Fruit fly (Drosophila melanogaster) S2 (cell line): Measurements from ENCODE around the gene sina.
A peak's percentile ranks its signal among the peaks of the same experiment; 100 is the strongest.

Source experiments
- CG8478 ChIP-seq: fragments of >200 bp; optimal IDR thresholded peaks from 2 replicates; lab custom pipeline; 2018
- CTCF ChIP-seq, 2 experiments: fragments of >200 bp; optimal IDR thresholded peaks; 2 replicates each; lab custom pipeline; 2018

The sina gene

DNA sequence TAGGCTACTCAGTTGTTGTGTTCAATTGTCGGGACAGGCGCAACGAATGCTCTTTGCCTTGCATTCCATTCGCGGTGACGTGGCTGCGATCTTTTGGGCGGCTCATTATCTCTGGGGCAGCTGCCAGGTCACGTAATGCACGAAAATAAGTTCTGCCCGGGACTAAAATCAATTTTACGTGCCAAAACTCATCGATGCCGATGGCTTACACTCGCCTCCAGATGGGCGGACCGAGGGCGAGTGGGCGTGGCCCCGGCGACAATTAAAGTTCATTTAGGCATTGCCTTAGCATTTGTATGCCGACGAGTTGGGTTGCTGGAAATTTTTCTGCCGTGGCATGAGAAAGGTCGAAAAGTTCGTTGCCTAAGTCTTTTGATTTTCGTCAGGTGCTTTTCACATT lies 16.8 kb upstream of the sina start:
- TF ChIP-seq CG8478 (lab: Kevin White, UChicago) = no peak
- no peak for TF ChIP-seq CTCF (optimal IDR thresholded peaks at IDR 0.05; lab: Kevin White, UChicago)

dm6 chr3L:16840540-16840939 lies 13.0 kb upstream of the sina start:
- TF ChIP-seq CTCF (optimal IDR thresholded peaks at IDR 0.05; lab: Kevin White, UChicago) = no peak
- TF ChIP-seq CG8478 (lab: Kevin White, UChicago) = no peak

DNA sequence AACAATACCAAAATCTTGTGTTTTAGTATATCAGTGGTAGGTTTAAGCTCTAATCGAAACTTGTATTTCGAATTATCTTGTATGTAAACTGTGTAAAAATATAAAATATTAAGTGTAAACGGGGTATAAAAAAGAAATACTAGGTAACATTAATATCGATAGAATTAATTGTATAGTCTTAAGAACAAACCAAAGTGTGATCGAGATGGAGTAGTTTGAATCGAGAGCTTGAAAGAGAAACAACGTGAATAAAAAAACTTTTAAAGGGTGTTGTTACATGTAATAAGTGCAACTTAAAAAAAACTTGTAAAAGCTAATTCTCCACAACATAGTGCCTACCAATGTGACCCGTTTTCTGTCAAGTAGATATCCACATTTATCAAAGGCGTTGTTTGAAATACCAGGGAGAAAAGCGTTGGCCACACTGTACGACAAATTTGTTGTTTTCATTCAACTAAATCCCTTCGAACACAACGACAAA lies 11.4 kb upstream of the sina start, which contains the start of gene TSG101:
Gene TSG101 (plus strand): TSS at position 208 of the 481 bp plus-strand sequence.
- no peak for TF ChIP-seq CG8478 (lab: Kevin White, UChicago)
- TF ChIP-seq CTCF (optimal IDR thresholded peaks at IDR 0.05; lab: Kevin White, UChicago) = peak in 1 of 2 experiments; percentile 18

dm6 chr3L:16842952-16843351 lies 10.6 kb upstream of the sina start:
- no peak for TF ChIP-seq CTCF (optimal IDR thresholded peaks at IDR 0.05; lab: Kevin White, UChicago)
- no peak for TF ChIP-seq CG8478 (lab: Kevin White, UChicago)

DNA sequence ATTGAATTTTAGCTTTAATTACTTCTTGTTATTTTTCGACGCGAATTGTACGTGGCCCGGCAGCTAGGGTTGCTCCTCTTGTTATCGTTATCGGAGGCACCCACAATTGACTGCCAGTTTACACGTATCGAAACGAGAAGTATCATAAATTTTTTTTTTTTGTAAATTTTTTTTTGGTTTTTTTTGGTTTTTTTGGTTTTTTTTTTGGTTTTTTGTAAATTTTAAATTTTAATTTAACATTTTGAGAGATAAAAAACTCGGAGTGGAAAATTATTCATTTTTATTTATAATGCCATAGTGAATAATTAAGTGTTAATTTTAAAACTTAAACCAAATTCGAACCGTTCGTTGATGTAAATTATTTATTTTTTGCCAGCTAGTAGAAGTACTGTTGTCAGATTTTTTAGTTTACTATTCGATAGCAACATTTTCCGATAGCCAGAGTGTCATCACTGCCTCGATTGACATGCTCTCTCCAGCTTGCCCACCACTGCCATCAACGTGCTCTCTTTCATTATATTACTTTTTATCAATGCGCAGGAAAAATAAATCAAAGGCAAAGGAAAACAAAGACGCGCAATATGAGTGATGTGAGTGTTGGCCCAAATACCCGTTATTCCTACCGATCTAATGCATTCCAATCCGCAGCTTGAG lies 8.5 kb upstream of the sina start, which contains the start of the genes kud and Zcchc7:
Gene kud (minus strand): TSS at position 72 of the 654 bp plus-strand sequence.
Gene Zcchc7 (plus strand): TSS at position 467 of the 654 bp plus-strand sequence.
- TF ChIP-seq CG8478 (lab: Kevin White, UChicago) = no peak
- TF ChIP-seq CTCF (optimal IDR thresholded peaks at IDR 0.05; lab: Kevin White, UChicago) = no peak

DNA sequence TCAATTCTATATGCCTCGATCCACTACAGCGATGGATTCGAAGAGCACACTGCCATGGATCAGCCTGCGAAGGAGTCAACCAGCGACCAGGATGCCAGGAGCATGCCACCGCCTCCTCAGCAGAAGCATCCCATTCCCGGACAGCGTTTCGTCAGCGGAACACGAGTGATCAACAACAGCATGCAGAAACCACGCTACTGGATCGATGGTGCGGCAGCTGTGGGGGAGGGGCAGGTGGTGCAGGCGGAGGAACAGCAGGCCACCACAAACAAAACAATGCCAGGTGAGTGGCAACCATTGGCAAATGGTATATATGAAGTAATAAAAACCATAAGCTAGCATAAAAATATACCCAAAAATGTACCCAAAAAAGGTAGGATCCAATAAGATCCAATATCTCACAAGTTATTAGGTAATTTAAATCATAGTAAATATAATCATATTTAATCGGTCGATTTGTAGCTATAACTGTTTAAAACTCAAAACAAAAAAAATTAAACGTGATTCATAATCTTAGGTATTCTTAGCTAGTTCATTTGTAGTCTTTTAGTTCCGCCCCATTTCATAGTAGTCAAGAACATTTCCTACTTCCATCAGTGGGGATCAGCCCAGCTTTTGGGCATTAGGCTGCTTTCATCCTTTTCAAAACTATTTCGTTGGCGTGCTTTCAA lies 7.8 kb upstream of the sina start, which contains the start of gene CG32161:
Gene CG32161 (plus strand): TSS at position 621 of the 671 bp plus-strand sequence.
- TF ChIP-seq CG8478 (lab: Kevin White, UChicago) (no peak), CTCF (optimal IDR thresholded peaks at IDR 0.05; lab: Kevin White, UChicago) (no peak)

dm6 chr3L:16851566-16851965 lies 2.0 kb upstream of the sina start:
- TF ChIP-seq CG8478 (lab: Kevin White, UChicago) (no peak), CTCF (optimal IDR thresholded peaks at IDR 0.05; lab: Kevin White, UChicago) (no peak)

DNA sequence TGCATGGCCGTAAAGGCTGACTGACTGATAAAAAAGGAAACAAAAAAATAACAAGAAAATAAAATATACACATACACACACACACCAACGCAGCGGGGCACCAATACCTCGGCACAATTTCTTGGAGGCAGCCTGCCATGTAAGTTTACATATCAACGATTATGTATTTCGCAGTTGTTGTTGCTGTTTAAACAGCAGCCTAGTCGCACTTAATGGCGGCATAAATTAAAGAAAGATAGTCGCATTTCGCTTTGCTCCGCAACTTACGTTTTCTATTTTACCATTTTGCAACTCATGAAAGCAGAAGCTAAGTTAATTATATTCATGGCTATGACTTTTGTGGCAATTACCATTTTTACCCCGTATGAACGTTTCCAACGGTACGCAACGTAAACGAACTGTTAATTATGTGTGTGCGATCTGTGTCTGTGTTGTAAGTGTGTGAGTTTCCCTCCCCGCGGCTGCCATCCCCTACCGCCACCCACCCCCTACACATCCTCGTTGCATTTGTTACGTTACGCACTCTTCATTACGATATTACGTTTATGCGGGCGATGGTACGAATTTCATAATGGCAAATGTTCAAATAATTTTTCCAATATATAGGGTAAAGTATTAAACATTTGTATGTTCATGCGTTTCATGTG lies 959 bp downstream of the sina start:
- no peak for TF ChIP-seq CG8478 (lab: Kevin White, UChicago)

- TF ChIP-seq CTCF (optimal IDR thresholded peaks at IDR 0.05; lab: Kevin White, UChicago) (no peak), CG8478 (lab: Kevin White, UChicago) (no peak)
Observed at dm6 chr3L:16855287-16855686, 1.7 kb downstream of the sina start.

DNA sequence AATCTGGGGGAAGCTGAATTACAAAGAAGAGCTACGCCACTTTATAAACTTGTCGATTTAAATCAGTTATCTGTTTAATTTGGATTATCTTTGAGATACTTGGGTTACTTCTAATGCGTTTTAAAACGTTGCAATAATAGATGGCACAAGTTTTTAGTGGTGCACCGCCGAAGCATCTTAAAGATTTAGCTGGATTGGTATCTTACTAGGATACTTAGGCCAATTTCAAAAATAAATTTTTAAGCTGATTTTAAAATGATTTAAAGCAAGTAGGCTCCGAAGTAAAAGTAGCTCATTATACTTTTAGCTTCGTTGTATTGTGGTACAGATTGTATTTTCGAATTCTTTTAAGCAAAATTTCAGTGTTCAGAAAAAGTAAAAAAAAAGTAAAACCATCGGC lies 5.2 kb downstream of the sina start, which contains the start of gene sinah:
Gene sinah (plus strand): TSS at position 301 of the 400 bp plus-strand sequence.
- no peak for TF ChIP-seq CTCF (optimal IDR thresholded peaks at IDR 0.05; lab: Kevin White, UChicago)
- TF ChIP-seq CG8478 (lab: Kevin White, UChicago) = no peak

DNA sequence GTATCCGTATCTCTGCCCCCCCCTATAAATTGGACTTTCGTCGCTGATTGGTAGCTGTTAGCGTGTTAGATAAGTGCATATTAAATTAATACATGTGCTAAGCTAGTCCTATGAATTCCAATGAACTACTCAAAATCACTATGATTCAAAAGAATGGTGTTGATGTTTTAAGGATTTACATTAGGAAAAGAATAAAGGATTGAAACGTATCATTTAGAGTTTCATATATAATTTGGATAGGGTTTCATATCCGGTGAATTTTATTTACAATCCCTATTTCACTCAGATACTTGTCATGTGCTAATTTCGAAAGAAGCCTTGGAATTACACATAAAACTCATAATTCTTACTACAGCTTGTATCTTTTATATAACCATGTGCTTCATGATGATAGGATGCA lies 6.8 kb downstream of the sina start, which contains the start of gene CG13029:
Gene CG13029 (plus strand): TSS at position 301 of the 400 bp plus-strand sequence.
- TF ChIP-seq CTCF (optimal IDR thresholded peaks at IDR 0.05; lab: Kevin White, UChicago) = no peak

dm6 chr3L:16860879-16861278 lies 7.3 kb downstream of the sina start:
- TF ChIP-seq CG8478 (lab: Kevin White, UChicago) (no peak), CTCF (optimal IDR thresholded peaks at IDR 0.05; lab: Kevin White, UChicago) (peak in 1 of 2 experiments; percentile 2)

dm6 chr3L:16862284-16862683 lies 8.7 kb downstream of the sina start, which contains the start of gene Rh4:
TSS of gene Rh4 (minus strand) at chr3L:16862517.
- no peak for TF ChIP-seq CG8478 (lab: Kevin White, UChicago)
- no peak for TF ChIP-seq CTCF (optimal IDR thresholded peaks at IDR 0.05; lab: Kevin White, UChicago)

DNA sequence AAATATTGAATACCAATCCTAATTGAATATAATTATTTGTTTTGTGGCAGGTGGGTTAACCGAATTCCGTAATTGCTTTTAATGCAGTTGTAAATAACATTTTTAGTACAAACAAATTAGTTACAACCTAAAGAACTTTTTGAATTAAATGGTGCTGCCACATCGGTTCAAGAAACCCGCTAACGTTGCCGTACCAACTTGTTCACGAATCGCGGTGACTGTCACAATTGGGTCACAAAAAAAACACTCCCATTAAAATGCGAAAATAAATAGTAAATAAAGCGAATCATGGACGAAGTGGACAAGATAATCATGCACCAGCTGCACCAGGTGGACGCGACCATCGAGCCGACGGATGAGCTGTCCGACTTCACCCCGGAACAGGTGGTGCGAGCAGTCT lies 9.4 kb downstream of the sina start, which contains the start of gene CG9951:
Gene CG9951 (plus strand): TSS at position 207 of the 400 bp plus-strand sequence.
- no peak for TF ChIP-seq CG8478 (lab: Kevin White, UChicago)
- no peak for TF ChIP-seq CTCF (optimal IDR thresholded peaks at IDR 0.05; lab: Kevin White, UChicago)
